Worm (Caenorhabditis elegans): Measurements from ENCODE around the gene C49F5.8.

C49F5.8 gene

ce11 chrX:11937343-11937935 is 22.5 kb upstream of the C49F5.8 start (continued):
- peak; percentile 95 for TF ChIP-seq ces-1 (GFP tag; optimal IDR thresholded peaks at IDR 0.05)
- no peak for TF ChIP-seq tag-97 (GFP tag; IDR thresholded peaks at IDR 0.05)
- peak; percentile 82 to 92 for TF ChIP-seq hif-1 (tag; optimal IDR thresholded peaks at IDR 0.05)
- TF ChIP-seq nhr-237 (tag; optimal IDR thresholded peaks at IDR 0.05): peak; percentile 90
- peak; percentile 89 for TF ChIP-seq lin-29 (GFP tag; IDR thresholded peaks at IDR 0.05)
- TF ChIP-seq nhr-6 (tag; optimal IDR thresholded peaks at IDR 0.05): peak; percentile 98
- peak; percentile 87 for TF ChIP-seq vab-7 (GFP tag; IDR thresholded peaks at IDR 0.05)
- peak; percentile 99 for TF ChIP-seq hmg-1.1 (GFP tag; IDR thresholded peaks at IDR 0.05)
- peak; percentile 90 for TF ChIP-seq lir-3 (tag; optimal IDR thresholded peaks at IDR 0.05)
- peak; percentile 100 for TF ChIP-seq dve-1 (tag; optimal IDR thresholded peaks at IDR 0.05; ENCODE audit: insufficient read depth)
- TF ChIP-seq nhr-42 (GFP tag; IDR thresholded peaks at IDR 0.05): peak; percentile 99

- TF ChIP-seq zip-2 (tag; optimal IDR thresholded peaks at IDR 0.05): no peak
- no peak for TF ChIP-seq lin-29 (GFP tag; IDR thresholded peaks at IDR 0.05)
- no peak for TF ChIP-seq mep-1 (tag; optimal IDR thresholded peaks at IDR 0.05)
- no peak for TF ChIP-seq daf-19 (GFP tag; conservative IDR thresholded peaks at IDR 0.05)
- TF ChIP-seq lim-7 (GFP tag; IDR thresholded peaks at IDR 0.05): no peak
- TF ChIP-seq egl-27 (tag; optimal IDR thresholded peaks at IDR 0.05): no peak
- no peak for TF ChIP-seq duxl-1 (tag; optimal IDR thresholded peaks at IDR 0.05; ENCODE audit: poor library complexity)
- TF ChIP-seq D1046.2 (GFP tag; IDR thresholded peaks at IDR 0.05): no peak
- TF ChIP-seq vab-7 (GFP tag; IDR thresholded peaks at IDR 0.05): no peak
- TF ChIP-seq ama-1 (optimal IDR thresholded peaks at IDR 0.05): no peak
- no peak for TF ChIP-seq daf-16 (GFP tag; optimal IDR thresholded peaks at IDR 0.05)
- no peak for TF ChIP-seq daf-16 (tag; optimal IDR thresholded peaks at IDR 0.05)
- TF ChIP-seq Y48G9A.11 (GFP tag; IDR thresholded peaks at IDR 0.05): no peak
- TF ChIP-seq T26A8.4 (GFP tag; IDR thresholded peaks at IDR 0.05): no peak
- no peak for TF ChIP-seq nhr-76 (tag; optimal IDR thresholded peaks at IDR 0.05)
These were observed 21.1 kb upstream of the C49F5.8 start, which contains the start of gene F55G7.5 for ce11 chrX:11938826-11939225. TSS of gene F55G7.5 (minus strand) at chrX:11938926.

ce11 chrX:11941951-11942350 is 18.0 kb upstream of the C49F5.8 start, which contains the start of gene F55G7.3:
TSS of gene F55G7.3 (minus strand) at chrX:11942051.
- TF ChIP-seq dmd-6 (GFP tag; IDR thresholded peaks at IDR 0.05): no peak
- TF ChIP-seq F44E2.7 (GFP tag; IDR thresholded peaks at IDR 0.05): no peak
- TF ChIP-seq aha-1 (tag): peak; percentile 46
- no peak for TF ChIP-seq lsy-2 (tag; optimal IDR thresholded peaks at IDR 0.05)

- TF ChIP-seq nhr-25 (tag; optimal IDR thresholded peaks at IDR 0.05; ENCODE audit: borderline replicate concordance, insufficient read depth) (peak; percentile 71), spr-1 (tag; optimal IDR thresholded peaks at IDR 0.05) (no peak), nhr-42 (GFP tag; IDR thresholded peaks at IDR 0.05) (no peak), nhr-6 (tag; optimal IDR thresholded peaks at IDR 0.05) (peak; percentile 36), ZK337.2 (GFP tag; IDR thresholded peaks at IDR 0.05) (no peak), madf-9 (GFP tag; conservative IDR thresholded peaks at IDR 0.05) (0 out of 2 replicates have a peak, but pooled peaks have one; percentile 9), snpc-1.2 (GFP tag; IDR thresholded peaks at IDR 0.05) (no peak), lin-1 (GFP tag; IDR thresholded peaks at IDR 0.05) (no peak), mes-2 (tag; optimal IDR thresholded peaks at IDR 0.05; ENCODE audit: poor library complexity, severe bottlenecking) (peak; percentile 75), sdz-12 (GFP tag; optimal IDR thresholded peaks at IDR 0.05) (no peak), dpl-1 (GFP tag; optimal IDR thresholded peaks at IDR 0.05) (peak; percentile 28), tra-1 (GFP tag; IDR thresholded peaks at IDR 0.05) (no peak), aha-1 (tag) (peak; percentile 99), mdl-1 (tag; optimal IDR thresholded peaks at IDR 0.05) (peak in 1 of 2 experiments; percentile 70), hmg-1.1 (GFP tag; IDR thresholded peaks at IDR 0.05) (peak; percentile 76), zfp-2 (tag; optimal IDR thresholded peaks at IDR 0.05) (no peak), ceh-28 (tag; optimal IDR thresholded peaks at IDR 0.05) (peak; percentile 62), nhr-76 (tag; optimal IDR thresholded peaks at IDR 0.05) (no peak), nhr-237 (tag; optimal IDR thresholded peaks at IDR 0.05) (no peak), F26F4.8 (GFP tag; conservative IDR thresholded peaks at IDR 0.05) (no peak), daf-16 (GFP tag; optimal IDR thresholded peaks at IDR 0.05) (no peak), daf-16 (tag; optimal IDR thresholded peaks at IDR 0.05) (peak; percentile 54), pha-4 (GFP tag; IDR thresholded peaks at IDR 0.05) (no peak), pha-4 (tag; optimal IDR thresholded peaks at IDR 0.05) (peak; percentile 55)
These were observed 13.0 kb upstream of the C49F5.8 start, which contains the start of gene nfya-1 for ce11 chrX:11946788-11947463. TSS of gene nfya-1 (minus strand) at chrX:11946838.

Data from whole organism, L4 larva.